Worm (Caenorhabditis elegans) whole organism, L2 larva: ENCODE measurements around the gene K05G3.2.

Experiments
- F13H6.1 ChIP-seq: sonication (generic microtip); optimal IDR thresholded peaks from 2 replicates; lab custom pipeline; 2016; ENCODE audit warnings: missing genetic modification characterization, missing compliant biosample characterization
- Y55F3AM.14 ChIP-seq: fragments of 200-800 bp; sonication (Bioruptor generic); optimal IDR thresholded peaks from 2 replicates; lab custom pipeline; 2018; ENCODE audit warnings: mild to moderate bottlenecking, missing genetic modification characterization, missing compliant biosample characterization
- aly-2 ChIP-seq: fragments of 150-350 bp; optimal IDR thresholded peaks from 2 replicates; lab custom pipeline; 2014; ENCODE audit warnings: missing biosample characterization, missing genetic modification characterization
- ama-1 ChIP-seq: fragments of 150-350 bp; optimal IDR thresholded peaks from 2 replicates; lab custom pipeline; 2018; ENCODE audit warnings: inconsistent platforms
- blmp-1 ChIP-seq: sonication (generic microtip); optimal IDR thresholded peaks from 2 replicates; lab custom pipeline; 2017; ENCODE audit warnings: missing genetic modification characterization, mild to moderate bottlenecking, missing compliant biosample characterization, antibody characterized with exemption, moderate library complexity; ENCODE audit not compliant: insufficient read depth
- ceh-16 ChIP-seq: fragments of 150-350 bp; optimal IDR thresholded peaks from 2 replicates; lab custom pipeline; 2014; ENCODE audit warnings: missing biosample characterization, missing genetic modification characterization
- ceh-82 ChIP-seq: fragments of 150-350 bp; optimal IDR thresholded peaks from 2 replicates; lab custom pipeline; 2014; ENCODE audit warnings: missing biosample characterization, missing genetic modification characterization
- dmd-4 ChIP-seq: sonication (generic microtip); optimal IDR thresholded peaks from 2 replicates; lab custom pipeline; 2017; ENCODE audit warnings: missing biosample characterization, missing genetic modification characterization
- elt-3 ChIP-seq: sonication (generic microtip); optimal IDR thresholded peaks from 2 replicates; lab custom pipeline; 2017; ENCODE audit warnings: missing biosample characterization, missing genetic modification characterization
- lin-11 ChIP-seq: fragments of 150-350 bp; sonication (generic microtip); optimal IDR thresholded peaks from 2 replicates; lab custom pipeline; 2014; ENCODE audit warnings: missing biosample characterization, missing genetic modification characterization, inconsistent platforms, mixed read lengths
- lin-13 ChIP-seq: fragments of 150-350 bp; optimal IDR thresholded peaks from 2 replicates; lab custom pipeline; 2014; ENCODE audit warnings: missing biosample characterization, missing genetic modification reagents, missing genetic modification characterization
- mab-5 ChIP-seq: fragments of 150-350 bp; optimal IDR thresholded peaks from 2 replicates; lab custom pipeline; 2014; ENCODE audit warnings: missing biosample characterization, missing genetic modification characterization
- mbf-1 ChIP-seq: sonication (generic microtip); optimal IDR thresholded peaks from 2 replicates; lab custom pipeline; 2017; ENCODE audit warnings: missing biosample characterization, missing genetic modification characterization
- mdl-1 ChIP-seq, 2 experiments: fragments of 150-350 bp in 1 of 2; sonication (generic microtip) in 1 of 2; optimal IDR thresholded peaks; 2 replicates each; lab custom pipeline; 2017; ENCODE audit warnings: missing biosample characterization in 2 of 2, missing genetic modification characterization in 2 of 2
- nhr-10 ChIP-seq: sonication (generic microtip); optimal IDR thresholded peaks from 2 replicates; lab custom pipeline; 2017; ENCODE audit warnings: missing biosample characterization, missing genetic modification characterization
- nhr-129 ChIP-seq: fragments of 150-350 bp; optimal IDR thresholded peaks from 2 replicates; lab custom pipeline; 2014; ENCODE audit warnings: missing biosample characterization, missing genetic modification characterization
- nhr-21 ChIP-seq: fragments of 150-350 bp; optimal IDR thresholded peaks from 2 replicates; lab custom pipeline; 2014; ENCODE audit warnings: missing biosample characterization, missing genetic modification characterization
- nhr-25 ChIP-seq: fragments of 150-350 bp; sonication (generic microtip); optimal IDR thresholded peaks from 3 replicates; lab custom pipeline; 2014; ENCODE audit warnings: missing biosample characterization, missing genetic modification characterization
- nhr-6 ChIP-seq: fragments of 150-350 bp; optimal IDR thresholded peaks from 2 replicates; lab custom pipeline; 2014; ENCODE audit warnings: missing biosample characterization, missing genetic modification characterization
- peb-1 ChIP-seq: fragments of 150-350 bp; optimal IDR thresholded peaks from 2 replicates; lab custom pipeline; 2014; ENCODE audit warnings: missing biosample characterization, missing genetic modification characterization
- skn-1 ChIP-seq: sonication (generic microtip); optimal IDR thresholded peaks from 2 replicates; lab custom pipeline; 2017; ENCODE audit warnings: missing biosample characterization, missing genetic modification characterization
- sma-9 ChIP-seq, 2 experiments: fragments of 150-350 bp in 1 of 2; sonication (generic microtip) in 1 of 2; optimal IDR thresholded peaks; 2 replicates each; lab custom pipeline; 2014 to 2016; ENCODE audit warnings: missing genetic modification characterization in 2 of 2, mild to moderate bottlenecking in 1 of 2, missing biosample characterization in 1 of 2, missing compliant biosample characterization in 1 of 2, missing genetic modification reagents in 1 of 2, moderate library complexity in 1 of 2
- snpc-4 ChIP-seq: fragments of 150-350 bp; optimal IDR thresholded peaks from 2 replicates; lab custom pipeline; 2014; ENCODE audit warnings: missing biosample characterization, missing genetic modification characterization
- ztf-4 ChIP-seq: fragments of 150-350 bp; optimal IDR thresholded peaks from 2 replicates; lab custom pipeline; 2014; ENCODE audit warnings: missing biosample characterization, missing genetic modification characterization

Gene K05G3.2

DNA sequence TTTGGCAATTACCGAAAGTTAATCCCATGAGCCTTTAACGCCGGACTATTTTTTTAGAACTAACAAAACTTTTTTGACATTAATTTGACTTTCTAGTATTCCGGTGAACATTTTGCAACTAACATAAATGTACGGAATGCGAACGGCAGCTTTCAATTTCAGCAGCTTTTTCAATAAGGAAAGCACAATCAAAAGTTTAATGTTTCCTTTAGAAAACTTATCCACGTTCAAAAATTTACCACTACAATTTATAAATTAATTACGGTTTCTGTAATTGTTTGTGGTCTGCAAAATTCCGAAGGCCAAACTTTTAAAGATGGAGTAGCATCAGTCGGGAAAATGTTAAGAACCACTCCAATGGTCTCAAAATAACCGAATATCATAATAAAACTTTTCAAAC is 45.6 kb downstream of the K05G3.2 start, which contains the start of gene osm-1:
osm-1 (plus strand) TSS at position 301 of the 400 bp plus-strand sequence.
- TF ChIP-seq skn-1 (tag; lab: Kevin White, UChicago): no peak
- no peak for TF ChIP-seq nhr-6
- TF ChIP-seq elt-3: no peak
- TF ChIP-seq Y55F3AM.14 (GFP tag; lab: Kevin White, UChicago): no peak
- no peak for TF ChIP-seq lin-11 (tag; lab: Kevin White, UChicago)
- no peak for TF ChIP-seq ceh-82 (tag; lab: Kevin White, UChicago)
- TF ChIP-seq nhr-21 (tag; lab: Kevin White, UChicago): no peak
- no peak for TF ChIP-seq aly-2
- TF ChIP-seq F13H6.1 (tag; lab: Kevin White, UChicago): no peak
- TF ChIP-seq blmp-1: no peak
- TF ChIP-seq, all 48 proteins: peak for 0

DNA sequence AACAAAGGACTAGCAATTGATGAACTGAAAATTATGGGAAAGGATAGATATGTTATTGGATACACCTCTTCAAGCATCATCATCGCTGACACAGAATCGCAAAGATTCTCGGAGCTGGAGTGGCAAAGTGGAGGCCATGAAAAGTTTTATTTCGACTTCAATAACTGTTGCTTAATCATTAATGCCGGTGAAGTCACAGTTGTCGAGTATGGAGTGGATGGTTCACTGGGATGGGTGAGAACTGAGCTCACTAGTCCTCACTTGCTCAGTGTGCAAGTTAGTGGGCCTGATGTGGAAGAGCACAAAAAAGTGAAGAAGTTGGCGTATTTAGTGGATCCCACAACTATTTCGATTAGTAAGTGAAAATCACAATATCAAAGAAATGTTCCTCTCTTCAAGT is 49.2 kb downstream of the K05G3.2 start:
- TF ChIP-seq sma-9 (GFP tag; optimal IDR thresholded peaks at IDR 0.05; lab: Kevin White, UChicago) (no peak), sma-9 (tag; optimal IDR thresholded peaks at IDR 0.05; lab: Kevin White, UChicago) (no peak), ama-1 (no peak), ceh-16 (no peak)
- TF ChIP-seq, all 48 proteins: peak for 0

DNA sequence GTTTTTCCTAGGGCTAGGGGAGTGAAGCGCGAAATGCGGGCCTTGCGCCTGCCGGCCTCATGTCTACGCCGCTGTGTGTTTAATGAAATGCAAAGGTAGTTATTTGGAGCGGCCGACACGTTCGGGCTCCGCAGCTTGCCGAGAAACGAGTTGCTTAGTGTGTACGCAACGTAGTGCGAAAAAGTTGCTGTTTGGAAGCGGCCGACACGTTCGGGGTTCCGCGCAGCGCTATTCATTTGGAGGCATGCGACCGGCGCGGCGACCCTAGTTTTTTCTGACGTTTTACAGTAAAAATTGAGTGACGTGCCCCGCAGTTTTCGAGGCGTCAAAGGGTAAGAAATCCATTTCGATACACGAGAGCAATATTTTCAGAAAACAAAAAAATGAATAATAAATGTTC is 50.9 kb downstream of the K05G3.2 start:
- peak; percentile 47 for TF ChIP-seq snpc-4 (tag; lab: Kevin White, UChicago)
- TF ChIP-seq peb-1 (tag; lab: Kevin White, UChicago): no peak
- no peak for TF ChIP-seq nhr-25
- TF ChIP-seq lin-11 (tag; lab: Kevin White, UChicago): no peak
- TF ChIP-seq, all 48 proteins: peak for 1

DNA sequence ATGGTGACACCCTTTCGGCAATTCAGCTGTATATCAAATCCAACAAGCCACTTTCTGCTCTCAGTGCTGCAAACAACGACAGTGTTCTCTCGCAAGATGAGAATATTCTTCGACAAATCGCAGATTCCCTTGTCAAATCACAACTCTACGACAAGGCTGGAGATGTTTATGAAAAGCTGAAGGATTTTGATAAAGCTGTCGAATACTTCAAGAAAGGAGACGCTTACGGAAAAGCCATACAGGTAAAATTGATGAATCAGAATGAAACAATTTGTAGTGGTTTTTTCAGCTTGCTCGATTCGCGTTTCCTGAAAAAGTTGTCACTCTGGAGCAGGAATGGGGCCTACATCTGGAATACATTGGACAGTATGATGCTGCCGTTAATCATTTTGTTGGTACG is 51.4 kb downstream of the K05G3.2 start:
- TF ChIP-seq nhr-6 (no peak), lin-13 (no peak), ztf-4 (tag; lab: Kevin White, UChicago) (no peak), nhr-10 (tag; lab: Kevin White, UChicago) (no peak), dmd-4 (no peak), ceh-82 (tag; lab: Kevin White, UChicago) (no peak), nhr-21 (tag; lab: Kevin White, UChicago) (no peak), mab-5 (no peak)

DNA sequence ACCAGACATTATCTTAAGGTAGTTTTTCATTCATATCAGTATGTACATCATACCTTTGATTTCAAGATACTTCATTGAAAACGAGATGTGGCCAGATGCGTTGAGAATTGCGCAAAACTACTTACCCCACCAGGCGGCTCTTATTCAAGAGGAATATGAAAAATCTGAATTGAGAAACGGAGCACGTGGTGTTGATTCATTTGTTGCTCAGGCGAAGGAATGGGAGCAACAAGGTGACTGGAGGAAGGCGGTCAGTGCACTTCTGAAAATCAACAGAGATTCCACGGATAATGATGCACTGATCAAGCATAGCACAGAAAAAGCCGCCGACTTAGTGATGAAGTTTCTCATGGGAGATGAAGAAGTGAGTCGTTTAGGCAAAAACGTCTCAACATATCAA is 53.6 kb downstream of the K05G3.2 start:
- TF ChIP-seq mdl-1 (tag; optimal IDR thresholded peaks at IDR 0.05; lab: Kevin White, UChicago) (no peak), mbf-1 (tag; lab: Kevin White, UChicago) (no peak), lin-11 (tag; lab: Kevin White, UChicago) (no peak), elt-3 (no peak), nhr-6 (no peak), nhr-129 (tag; lab: Kevin White, UChicago) (no peak)
